Worm (Caenorhabditis elegans): ENCODE data around the gene nex-2.

ce11 chrIII:10379632-10380031, 49.4 kb upstream of the nex-2 start:
- TF ChIP-seq ama-1 (optimal IDR thresholded peaks at IDR 0.05) (no peak), hmbx-1 (tag; optimal IDR thresholded peaks at IDR 0.05) (no peak), tra-4 (tag; optimal IDR thresholded peaks at IDR 0.05) (no peak), hmg-4 (GFP tag; optimal IDR thresholded peaks at IDR 0.05) (no peak), ets-7 (tag; optimal IDR thresholded peaks at IDR 0.05) (no peak), B0310.2 (tag; optimal IDR thresholded peaks at IDR 0.05) (no peak)
